Worm (Caenorhabditis elegans) whole organism, L4/young adult: ENCODE measurements around the gene dhs-13.

ENCODE experiments used
- dao-5 ChIP-seq: sonication (generic microtip); optimal IDR thresholded peaks from 2 replicates; lab custom pipeline; 2016; ENCODE audit warnings: missing genotype, missing genetic modification characterization, moderate library complexity, missing compliant biosample characterization
- him-1 ChIP-seq: sonication (generic microtip); optimal IDR thresholded peaks from 2 replicates; lab custom pipeline; 2016; ENCODE audit warnings: missing genotype, missing genetic modification reagents, missing genetic modification characterization, missing compliant biosample characterization

DNA sequence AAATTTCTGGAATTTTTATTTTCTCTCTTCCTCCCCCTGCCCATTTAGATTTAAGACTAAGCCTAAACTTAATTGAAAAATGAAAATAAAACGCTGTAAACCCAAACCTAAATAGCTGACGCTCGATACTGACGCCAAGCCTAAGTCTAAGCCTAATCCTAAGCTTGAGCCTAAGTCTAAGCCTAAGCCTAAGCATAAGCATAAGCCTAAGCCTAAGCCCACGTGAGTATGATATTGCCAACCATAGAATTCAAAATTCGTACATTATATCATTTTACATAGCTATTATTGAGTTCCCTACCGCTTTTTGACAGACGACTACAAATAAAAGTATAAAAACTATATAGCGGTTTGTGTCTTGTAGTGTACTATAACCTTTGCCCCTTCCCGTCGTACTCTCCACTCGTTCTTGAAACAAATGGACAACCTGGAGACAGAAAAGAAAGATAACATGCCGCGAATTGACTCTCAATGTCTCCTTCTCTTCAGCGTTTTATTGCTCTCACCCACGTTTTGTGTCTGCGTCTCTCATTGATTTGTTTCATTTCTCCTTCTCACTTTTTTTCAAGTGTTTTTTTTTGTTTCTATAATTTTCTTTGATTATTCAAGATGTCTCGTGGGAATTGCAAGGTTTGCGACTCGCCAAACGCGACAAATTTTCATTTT lies 28.2 kb downstream of the dhs-13 start, which contains the start of gene nhr-256:
- no peak for TF ChIP-seq him-1 (tag; lab: Kevin White, UChicago)
- no peak for TF ChIP-seq dao-5
